Worm (Caenorhabditis elegans): ENCODE measurements around the gene F45F2.10.

The F45F2.10 gene

ce11 chrV:8495965-8496364 lies 22.7 kb downstream of the F45F2.10 start (continued):
- TF ChIP-seq ztf-7 (tag; optimal IDR thresholded peaks at IDR 0.05) = no peak
- no peak for TF ChIP-seq dve-1 (tag; optimal IDR thresholded peaks at IDR 0.05; ENCODE audit: insufficient read depth)

DNA sequence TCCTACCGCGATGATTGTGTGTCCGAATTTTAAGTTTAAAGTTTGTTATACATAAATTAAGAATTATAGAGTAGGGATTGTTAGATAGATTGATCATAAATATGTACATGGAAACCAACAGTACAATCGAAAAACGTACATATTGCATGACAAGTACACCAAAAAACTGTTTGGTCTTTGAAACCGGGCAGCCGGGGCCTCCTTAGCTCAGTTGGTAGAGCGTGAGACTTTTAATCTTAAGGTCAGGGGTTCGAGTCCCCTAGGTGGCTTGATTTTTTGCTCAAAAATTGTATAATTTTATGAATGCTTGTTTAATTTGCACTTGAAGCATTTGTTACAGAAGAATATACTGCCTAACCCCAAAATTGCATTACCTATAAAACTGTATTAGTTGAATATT lies 23.6 kb downstream of the F45F2.10 start:
- TF ChIP-seq nhr-76 (tag; optimal IDR thresholded peaks at IDR 0.05) = no peak
- 0 out of 2 replicates have a peak, but pooled peaks have one; percentile 57 for TF ChIP-seq daf-19 (GFP tag; conservative IDR thresholded peaks at IDR 0.05)
- TF ChIP-seq snpc-1.2 (GFP tag; IDR thresholded peaks at IDR 0.05) = peak; percentile 35; the same call in 1 of the 2 replicates
- peak; percentile 34; the same call in 1 of the 2 replicates for TF ChIP-seq pha-4 (GFP tag; IDR thresholded peaks at IDR 0.05)
- TF ChIP-seq pha-4 (tag; optimal IDR thresholded peaks at IDR 0.05) = no peak
- no peak for TF ChIP-seq mxl-3 (GFP tag; optimal IDR thresholded peaks at IDR 0.05)
- TF ChIP-seq set-16 (GFP tag; IDR thresholded peaks at IDR 0.05) = no peak
- TF ChIP-seq lin-38 (GFP tag; IDR thresholded peaks at IDR 0.05) = peak; percentile 48
- TF ChIP-seq lin-1 (GFP tag; IDR thresholded peaks at IDR 0.05) = no peak
- TF ChIP-seq nhr-102 (tag; optimal IDR thresholded peaks at IDR 0.05) = no peak
- no peak for TF ChIP-seq rbr-2 (tag; optimal IDR thresholded peaks at IDR 0.05)
- TF ChIP-seq D1046.2 (GFP tag; IDR thresholded peaks at IDR 0.05) = 0 out of 2 replicates have a peak, but pooled peaks have one; percentile 55
- no peak for TF ChIP-seq lsy-2 (tag; optimal IDR thresholded peaks at IDR 0.05)
- no peak for TF ChIP-seq sdz-12 (GFP tag; optimal IDR thresholded peaks at IDR 0.05)
- TF ChIP-seq vab-7 (GFP tag; IDR thresholded peaks at IDR 0.05) = peak; percentile 64
- TF ChIP-seq mdt-29 (GFP tag; IDR thresholded peaks at IDR 0.05) = peak; percentile 20; the same call in 1 of the 2 replicates
- peak; percentile 75 for TF ChIP-seq lim-7 (GFP tag; IDR thresholded peaks at IDR 0.05)
- peak; percentile 63; the same call in 1 of the 2 replicates for TF ChIP-seq egl-43 (GFP tag; IDR thresholded peaks at IDR 0.05)
- TF ChIP-seq nhr-111 (GFP tag; optimal IDR thresholded peaks at IDR 0.05) = no peak
- TF ChIP-seq dmd-8 (GFP tag; IDR thresholded peaks at IDR 0.05) = 0 out of 2 replicates have a peak, but pooled peaks have one; percentile 58
- TF ChIP-seq arid-1 (GFP tag; conservative IDR thresholded peaks at IDR 0.05) = 0 out of 2 replicates have a peak, but pooled peaks have one; percentile 28
- no peak for TF ChIP-seq ceh-62 (tag; optimal IDR thresholded peaks at IDR 0.05)
- TF ChIP-seq madf-5 (GFP tag; IDR thresholded peaks at IDR 0.05) = peak in 1 of 2 experiments; percentile 28; a peak in 1 of 4 replicates
- TF ChIP-seq F26F4.8 (GFP tag; conservative IDR thresholded peaks at IDR 0.05) = peak; percentile 72; the same call in 1 of the 2 replicates
- TF ChIP-seq zag-1 (tag; optimal IDR thresholded peaks at IDR 0.05) = no peak
- TF ChIP-seq nhr-41 (GFP tag; IDR thresholded peaks at IDR 0.05) = 0 out of 2 replicates have a peak, but pooled peaks have one; percentile 45
- no peak for TF ChIP-seq ZK337.2 (GFP tag; IDR thresholded peaks at IDR 0.05)

- TF ChIP-seq unc-62 (GFP tag; optimal IDR thresholded peaks at IDR 0.05 in 1 of 2) = peak in 1 of 2 experiments; percentile 77
- TF ChIP-seq unc-62 (tag; optimal IDR thresholded peaks at IDR 0.05) = no peak
- no peak for TF ChIP-seq attf-4 (tag; optimal IDR thresholded peaks at IDR 0.05)
These were observed 24.3 kb downstream of the F45F2.10 start, which contains the start of gene pxn-1 for ce11 chrV:8494260-8494939. TSS of gene pxn-1 (plus strand) at chrV:8494889.

DNA sequence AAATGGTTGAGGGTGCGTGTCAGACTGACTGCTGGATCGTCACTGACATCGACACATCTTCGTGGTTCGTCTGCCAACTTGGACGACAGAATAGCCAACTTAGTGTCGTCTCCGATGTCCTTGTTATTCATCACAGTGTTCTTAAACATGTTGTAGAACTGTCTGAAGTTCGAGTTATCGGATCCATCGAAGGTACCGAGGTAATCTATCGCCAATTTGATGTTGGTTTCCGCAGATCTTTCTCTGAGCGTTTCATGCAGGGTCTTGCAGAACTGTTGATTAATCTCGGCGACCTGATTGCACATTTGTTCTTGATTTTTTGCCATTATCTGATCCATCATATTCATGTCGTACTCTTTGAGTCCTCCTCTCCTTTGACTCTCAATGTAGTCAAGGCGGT lies 37.4 kb downstream of the F45F2.10 start:
- TF ChIP-seq unc-62 (GFP tag; optimal IDR thresholded peaks at IDR 0.05 in 1 of 2) (peak in 1 of 2 experiments; percentile 92), unc-62 (tag; optimal IDR thresholded peaks at IDR 0.05) (no peak), T26A8.4 (GFP tag; IDR thresholded peaks at IDR 0.05) (no peak)

DNA sequence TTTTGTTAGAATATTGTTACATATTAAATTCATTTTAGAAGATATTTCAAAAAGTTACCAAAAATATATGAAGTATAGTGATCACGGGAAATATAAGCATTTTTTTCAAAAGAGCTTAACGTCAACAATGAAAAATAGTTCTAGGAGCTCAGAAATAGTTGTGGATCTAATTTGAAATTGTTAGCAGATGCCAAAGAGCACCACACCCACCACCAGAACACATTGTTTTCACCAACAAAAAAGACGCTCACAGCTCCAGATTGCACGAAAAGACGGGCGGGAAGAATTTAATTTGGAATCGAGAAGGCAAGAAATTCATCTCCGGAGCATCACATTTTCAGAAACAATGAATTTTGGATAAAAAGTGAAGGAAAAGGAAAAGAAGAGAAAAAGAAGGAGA lies 47.8 kb downstream of the F45F2.10 start, which contains the start of gene gplb-1:
TSS of gene gplb-1 (minus strand) at position 337 of the 400 bp plus-strand sequence.
- no peak for TF ChIP-seq nhr-111 (GFP tag; optimal IDR thresholded peaks at IDR 0.05)
- no peak for TF ChIP-seq pqm-1 (tag; optimal IDR thresholded peaks at IDR 0.05)
- no peak for TF ChIP-seq lin-13 (GFP tag; optimal IDR thresholded peaks at IDR 0.05)
- peak; percentile 89 for TF ChIP-seq aha-1 (tag)
- TF ChIP-seq attf-4 (tag; optimal IDR thresholded peaks at IDR 0.05) = no peak

Measured in whole organism, L4 larva.